Worm (Caenorhabditis elegans): ENCODE data around the gene znf-593.
A peak's percentile ranks its signal among the peaks of the same experiment; 100 is the strongest.

znf-593 gene

ce11 chrIII:11891335-11891734, 27.2 kb downstream of the znf-593 start, which contains the start of gene faah-5:
TSS of gene faah-5 (minus strand) at chrIII:11891435.
- TF ChIP-seq ZK546.5 (tag; optimal IDR thresholded peaks at IDR 0.05) (no peak), mes-2 (tag; optimal IDR thresholded peaks at IDR 0.05; ENCODE audit: poor library complexity, severe bottlenecking) (no peak), zfp-3 (GFP tag; conservative IDR thresholded peaks at IDR 0.05) (no peak), unc-130 (GFP tag; optimal IDR thresholded peaks at IDR 0.05) (no peak), duxl-1 (tag; optimal IDR thresholded peaks at IDR 0.05; ENCODE audit: poor library complexity) (no peak), dve-1 (tag; optimal IDR thresholded peaks at IDR 0.05; ENCODE audit: insufficient read depth) (no peak), spr-3 (GFP tag; optimal IDR thresholded peaks at IDR 0.05) (no peak), jun-1 (tag; optimal IDR thresholded peaks at IDR 0.05) (no peak), lim-7 (GFP tag; IDR thresholded peaks at IDR 0.05) (no peak), lsy-2 (tag; optimal IDR thresholded peaks at IDR 0.05) (no peak), aly-2 (tag; optimal IDR thresholded peaks at IDR 0.05) (no peak), madf-9 (GFP tag; conservative IDR thresholded peaks at IDR 0.05) (no peak), tra-1 (GFP tag; IDR thresholded peaks at IDR 0.05) (no peak), lin-13 (GFP tag; optimal IDR thresholded peaks at IDR 0.05) (no peak), nhr-77 (tag; optimal IDR thresholded peaks at IDR 0.05) (no peak), Y75B8A.6 (GFP tag; IDR thresholded peaks at IDR 0.05) (no peak), ZK337.2 (GFP tag; IDR thresholded peaks at IDR 0.05) (no peak), gei-8 (GFP tag; optimal IDR thresholded peaks at IDR 0.05) (no peak)

- TF ChIP-seq set-16 (GFP tag; IDR thresholded peaks at IDR 0.05): peak; percentile 81
These were observed 34.8 kb downstream of the znf-593 start, which contains the start of gene fbxb-22 for ce11 chrIII:11883694-11884093. TSS of gene fbxb-22 (minus strand) at chrIII:11883754.

ce11 chrIII:11881549-11881948, 37.0 kb downstream of the znf-593 start:
- TF ChIP-seq nhr-41 (GFP tag; IDR thresholded peaks at IDR 0.05) (0 out of 2 replicates have a peak, but pooled peaks have one; percentile 9), dmd-9 (GFP tag; IDR thresholded peaks at IDR 0.05) (no peak), nhr-102 (tag; optimal IDR thresholded peaks at IDR 0.05) (no peak), lir-3 (tag; optimal IDR thresholded peaks at IDR 0.05) (no peak), hlh-11 (tag; optimal IDR thresholded peaks at IDR 0.05) (peak; percentile 76), dve-1 (tag; optimal IDR thresholded peaks at IDR 0.05; ENCODE audit: insufficient read depth) (peak; percentile 85), pqm-1 (tag; optimal IDR thresholded peaks at IDR 0.05) (peak; percentile 90), ztf-7 (tag; optimal IDR thresholded peaks at IDR 0.05) (no peak), daf-16 (GFP tag; optimal IDR thresholded peaks at IDR 0.05) (no peak), daf-16 (tag; optimal IDR thresholded peaks at IDR 0.05) (peak; percentile 94), mes-2 (tag; optimal IDR thresholded peaks at IDR 0.05; ENCODE audit: poor library complexity, severe bottlenecking) (peak; percentile 11), dmd-6 (GFP tag; IDR thresholded peaks at IDR 0.05) (peak; percentile 63), hif-1 (tag; optimal IDR thresholded peaks at IDR 0.05) (peak in 1 of 2 experiments; percentile 5), skn-1 (tag; optimal IDR thresholded peaks at IDR 0.05) (no peak), php-3 (GFP tag; IDR thresholded peaks at IDR 0.05) (peak; percentile 82), zfp-3 (GFP tag; conservative IDR thresholded peaks at IDR 0.05) (no peak), nhr-28 (tag; optimal IDR thresholded peaks at IDR 0.05) (peak; percentile 83), unc-62 (GFP tag; optimal IDR thresholded peaks at IDR 0.05 in 1 of 2) (peak in 1 of 2 experiments; percentile 41), unc-62 (tag; optimal IDR thresholded peaks at IDR 0.05) (no peak), daf-12 (tag; optimal IDR thresholded peaks at IDR 0.05) (no peak)

- TF ChIP-seq nhr-28 (tag; optimal IDR thresholded peaks at IDR 0.05) (peak; percentile 62), lsy-2 (tag; optimal IDR thresholded peaks at IDR 0.05) (no peak), D1046.2 (GFP tag; IDR thresholded peaks at IDR 0.05) (no peak), F37D6.2 (tag; optimal IDR thresholded peaks at IDR 0.05) (no peak), hlh-11 (tag; optimal IDR thresholded peaks at IDR 0.05) (peak; percentile 8), madf-5 (GFP tag; IDR thresholded peaks at IDR 0.05) (no peak), dmd-6 (GFP tag; IDR thresholded peaks at IDR 0.05) (0 out of 2 replicates have a peak, but pooled peaks have one; percentile 9), hif-1 (tag; optimal IDR thresholded peaks at IDR 0.05) (no peak), daf-16 (GFP tag; optimal IDR thresholded peaks at IDR 0.05) (no peak), daf-16 (tag; optimal IDR thresholded peaks at IDR 0.05) (peak; percentile 39), zfp-3 (GFP tag; conservative IDR thresholded peaks at IDR 0.05) (no peak), nhr-76 (tag; optimal IDR thresholded peaks at IDR 0.05) (no peak), T26A8.4 (GFP tag; IDR thresholded peaks at IDR 0.05) (no peak), ZK546.5 (tag; optimal IDR thresholded peaks at IDR 0.05) (no peak), dve-1 (tag; optimal IDR thresholded peaks at IDR 0.05; ENCODE audit: insufficient read depth) (peak; percentile 48), pqm-1 (tag; optimal IDR thresholded peaks at IDR 0.05) (peak; percentile 87), ceh-44 (GFP tag; IDR thresholded peaks at IDR 0.05) (no peak)
These were observed 39.8 kb downstream of the znf-593 start, which contains the start of gene Y56A3A.6 for ce11 chrIII:11878751-11879150. TSS of gene Y56A3A.6 (minus strand) at chrIII:11878803.
